Fruit fly (Drosophila melanogaster) whole organism, embryonic: ENCODE data around the gene Ns1.

Experiments used
- CG10979 ChIP-seq: fragments of 200-800 bp; sonication (Bioruptor generic); optimal IDR thresholded peaks from 2 replicates; lab custom pipeline; 2018; ENCODE audit warnings: missing biosample characterization, mild to moderate bottlenecking, missing genetic modification characterization, moderate library complexity
- CG17912 ChIP-seq: fragments of 200-800 bp; sonication (Bioruptor generic); optimal IDR thresholded peaks from 2 replicates; lab custom pipeline; 2018; ENCODE audit warnings: missing biosample characterization, mild to moderate bottlenecking, missing genetic modification characterization
- CG18619 ChIP-seq: fragments of 200-800 bp; sonication (Bioruptor generic); optimal IDR thresholded peaks from 3 replicates; lab custom pipeline; 2017; ENCODE audit warnings: missing biosample characterization, mild to moderate bottlenecking, missing genetic modification characterization
- CG2199 ChIP-seq: fragments of 200-800 bp; sonication (Bioruptor generic); IDR thresholded peaks from 3 replicates; pipeline ENCODE4 v1.3.6; 2022; ENCODE audit warnings: missing biosample characterization, missing genetic modification characterization
- CG2202 ChIP-seq: fragments of 200-800 bp; sonication (Bioruptor generic); optimal IDR thresholded peaks from 2 replicates; lab custom pipeline; 2018; ENCODE audit warnings: missing biosample characterization, mild to moderate bottlenecking, missing genetic modification characterization
- CG2678 ChIP-seq: fragments of 200-800 bp; sonication (Bioruptor generic); optimal IDR thresholded peaks from 3 replicates; lab custom pipeline; 2019; ENCODE audit warnings: missing biosample characterization, mild to moderate bottlenecking, missing genetic modification characterization, moderate library complexity
- CG31365 ChIP-seq: fragments of 200-800 bp; sonication (Bioruptor generic); optimal IDR thresholded peaks from 2 replicates; lab custom pipeline; 2018; ENCODE audit warnings: missing biosample characterization, mild to moderate bottlenecking, missing genetic modification characterization
- CG32772 ChIP-seq: fragments of 200-800 bp; sonication (Bioruptor generic); IDR thresholded peaks from 2 replicates; pipeline ENCODE4 v1.3.6; 2022; ENCODE audit warnings: missing biosample characterization, missing genetic modification characterization
- CG42726 ChIP-seq: fragments of 200-800 bp; sonication (Bioruptor generic); IDR thresholded peaks from 2 replicates; pipeline ENCODE4 v1.3.6; 2022; ENCODE audit warnings: missing biosample characterization, missing genetic modification characterization; ENCODE audit not compliant: partially characterized antibody
- D ChIP-seq, 2 experiments: fragments of 200-800 bp in 1 of 2; fragments of >200 bp in 1 of 2; sonication (Bioruptor generic) in 1 of 2; optimal IDR thresholded peaks; 2 replicates in 1 of 2; 3 replicates in 1 of 2; lab custom pipeline; 2017; ENCODE audit warnings: mild to moderate bottlenecking in 1 of 2, missing biosample characterization in 1 of 2, missing genetic modification characterization in 1 of 2, missing genetic modification reagents in 1 of 2
- D19A ChIP-seq: fragments of 200-800 bp; optimal IDR thresholded peaks from 3 replicates; lab custom pipeline; 2019; ENCODE audit warnings: missing biosample characterization, mild to moderate bottlenecking, missing genetic modification characterization, moderate library complexity
- Dip2 ChIP-seq: fragments of 200-800 bp; sonication (Bioruptor generic); IDR thresholded peaks from 2 replicates; pipeline ENCODE4 v1.3.6; 2022; ENCODE audit warnings: missing biosample characterization, missing genetic modification characterization
- GATAe ChIP-seq: fragments of 200-800 bp; sonication (Bioruptor generic); conservative IDR thresholded peaks from 2 replicates; pipeline ENCODE4 v1.3.6; 2022; ENCODE audit warnings: missing biosample characterization, missing genetic modification characterization
- Kr ChIP-seq: fragments of 200-800 bp; sonication (Bioruptor generic); optimal IDR thresholded peaks from 2 replicates; lab custom pipeline; 2017; ENCODE audit warnings: missing biosample characterization, mild to moderate bottlenecking, missing genetic modification characterization
- Lhr ChIP-seq: fragments of 200-800 bp; sonication (Bioruptor generic); optimal IDR thresholded peaks from 3 replicates; lab custom pipeline; 2017; ENCODE audit warnings: mild to moderate bottlenecking, missing biosample characterization, missing genetic modification reagents, missing genetic modification characterization
- Med ChIP-seq: fragments of 200-800 bp; sonication (Bioruptor generic); peaks from one replicate; lab custom pipeline; 2016; ENCODE audit warnings: missing biosample characterization, missing genetic modification characterization, mild to moderate bottlenecking, inconsistent platforms, moderate library complexity
- Sox100B ChIP-seq: fragments of 200-800 bp; sonication (Bioruptor generic); optimal IDR thresholded peaks from 3 replicates; lab custom pipeline; 2018; ENCODE audit warnings: missing biosample characterization, mild to moderate bottlenecking, missing genetic modification characterization
- Sox102F ChIP-seq: fragments of 200-800 bp; sonication (Bioruptor generic); optimal IDR thresholded peaks from 2 replicates; lab custom pipeline; 2018; ENCODE audit warnings: missing biosample characterization, mild to moderate bottlenecking, missing genetic modification characterization, moderate library complexity
- Ssrp ChIP-seq: fragments of 200-800 bp; sonication (Bioruptor generic); optimal IDR thresholded peaks from 2 replicates; lab custom pipeline; 2018; ENCODE audit warnings: missing biosample characterization, mild to moderate bottlenecking, missing genetic modification characterization, moderate library complexity
- Taf1 ChIP-seq: fragments of 200-800 bp; sonication (Bioruptor generic); IDR thresholded peaks from 2 replicates; pipeline ENCODE4 v1.3.6; 2022; ENCODE audit warnings: missing biosample characterization, missing genetic modification characterization
- Vsx1 ChIP-seq: fragments of 200-800 bp; sonication (Bioruptor generic); optimal IDR thresholded peaks from 2 replicates; lab custom pipeline; 2017; ENCODE audit warnings: missing biosample characterization, mild to moderate bottlenecking, missing genetic modification characterization, missing genetic modification reagents
- ap ChIP-seq: fragments of 200-800 bp; sonication (Bioruptor generic); IDR thresholded peaks from 2 replicates; pipeline ENCODE4 v1.3.6; 2022; ENCODE audit warnings: missing biosample characterization, missing genetic modification characterization
- bsh ChIP-seq, 2 experiments: fragments of 200-800 bp; sonication (Bioruptor generic); optimal IDR thresholded peaks; 2 replicates each; lab custom pipeline; 2017 to 2018; ENCODE audit warnings: mild to moderate bottlenecking in 2 of 2, missing biosample characterization in 2 of 2, missing genetic modification characterization in 2 of 2, moderate library complexity in 1 of 2
- chn ChIP-seq: fragments of 200-800 bp; sonication (Bioruptor generic); optimal IDR thresholded peaks from 2 replicates; lab custom pipeline; 2016; ENCODE audit warnings: missing biosample characterization, missing genetic modification characterization
- dmrt11E ChIP-seq: fragments of 200-800 bp; sonication (Bioruptor generic); optimal IDR thresholded peaks from 3 replicates; lab custom pipeline; 2018; ENCODE audit warnings: missing biosample characterization, mild to moderate bottlenecking, missing genetic modification characterization, moderate library complexity
- eve ChIP-seq, 2 experiments: fragments of >200 bp; optimal IDR thresholded peaks; 2 replicates each; lab custom pipeline; 2017; ENCODE audit warnings: missing biosample characterization in 2 of 2, missing genetic modification characterization in 2 of 2
- exex ChIP-seq: fragments of 200-800 bp; sonication (Bioruptor generic); optimal IDR thresholded peaks from 4 replicates; lab custom pipeline; 2018; ENCODE audit warnings: missing biosample characterization, mild to moderate bottlenecking, missing genetic modification characterization, moderate library complexity
- gcm ChIP-seq: fragments of 200-800 bp; sonication (Bioruptor generic); optimal IDR thresholded peaks from 2 replicates; lab custom pipeline; 2019; ENCODE audit warnings: missing biosample characterization, mild to moderate bottlenecking, missing genetic modification characterization, moderate library complexity
- kni ChIP-seq: fragments of 200-800 bp; sonication (Bioruptor generic); optimal IDR thresholded peaks from 3 replicates; lab custom pipeline; 2017; ENCODE audit warnings: mild to moderate bottlenecking, missing biosample characterization, missing genetic modification reagents, missing genetic modification characterization
- lbe ChIP-seq: fragments of 200-800 bp; sonication (Bioruptor generic); optimal IDR thresholded peaks from 2 replicates; lab custom pipeline; 2016; ENCODE audit warnings: missing biosample characterization, mild to moderate bottlenecking, missing genetic modification characterization
- lmd ChIP-seq: fragments of 200-800 bp; sonication (Bioruptor generic); IDR thresholded peaks from 2 replicates; pipeline ENCODE4 v1.3.6; 2022; ENCODE audit warnings: missing biosample characterization, missing genetic modification characterization
- lola ChIP-seq, 3 experiments: fragments of >200 bp in 2 of 3; fragments of 200-800 bp in 1 of 3; sonication (Bioruptor generic) in 1 of 3; optimal IDR thresholded peaks; 2 replicates each; lab custom pipeline; 2017 to 2019; ENCODE audit warnings: missing biosample characterization in 3 of 3, missing genetic modification characterization in 3 of 3, mild to moderate bottlenecking in 1 of 3, moderate library complexity in 1 of 3
- nau ChIP-seq: fragments of 200-800 bp; sonication (Bioruptor generic); optimal IDR thresholded peaks from 3 replicates; lab custom pipeline; 2017; ENCODE audit warnings: missing biosample characterization, mild to moderate bottlenecking, missing genetic modification characterization, missing genetic modification reagents
- otp ChIP-seq: fragments of 200-800 bp; sonication (Bioruptor generic); IDR thresholded peaks from 3 replicates; pipeline ENCODE4, ENCODE4 v1.3.6; 2022; ENCODE audit warnings: missing biosample characterization, missing genetic modification characterization
- psq ChIP-seq: fragments of 200-800 bp; sonication (Bioruptor generic); optimal IDR thresholded peaks from 2 replicates; lab custom pipeline; 2017; ENCODE audit warnings: missing biosample characterization, missing genetic modification characterization
- pum ChIP-seq: fragments of 200-800 bp; sonication (Bioruptor generic); optimal IDR thresholded peaks from 2 replicates; lab custom pipeline; 2016; ENCODE audit warnings: missing biosample characterization, missing genetic modification characterization
- unpg ChIP-seq: fragments of 200-800 bp; sonication (Bioruptor generic); optimal IDR thresholded peaks from 3 replicates; lab custom pipeline; 2018; ENCODE audit warnings: missing biosample characterization, mild to moderate bottlenecking, missing genetic modification characterization, moderate library complexity
- vvl ChIP-seq: fragments of 200-800 bp; sonication (Bioruptor generic); IDR thresholded peaks from 2 replicates; pipeline ENCODE4 v1.3.6; 2022; ENCODE audit warnings: missing biosample characterization, missing genetic modification characterization

Gene Ns1

DNA sequence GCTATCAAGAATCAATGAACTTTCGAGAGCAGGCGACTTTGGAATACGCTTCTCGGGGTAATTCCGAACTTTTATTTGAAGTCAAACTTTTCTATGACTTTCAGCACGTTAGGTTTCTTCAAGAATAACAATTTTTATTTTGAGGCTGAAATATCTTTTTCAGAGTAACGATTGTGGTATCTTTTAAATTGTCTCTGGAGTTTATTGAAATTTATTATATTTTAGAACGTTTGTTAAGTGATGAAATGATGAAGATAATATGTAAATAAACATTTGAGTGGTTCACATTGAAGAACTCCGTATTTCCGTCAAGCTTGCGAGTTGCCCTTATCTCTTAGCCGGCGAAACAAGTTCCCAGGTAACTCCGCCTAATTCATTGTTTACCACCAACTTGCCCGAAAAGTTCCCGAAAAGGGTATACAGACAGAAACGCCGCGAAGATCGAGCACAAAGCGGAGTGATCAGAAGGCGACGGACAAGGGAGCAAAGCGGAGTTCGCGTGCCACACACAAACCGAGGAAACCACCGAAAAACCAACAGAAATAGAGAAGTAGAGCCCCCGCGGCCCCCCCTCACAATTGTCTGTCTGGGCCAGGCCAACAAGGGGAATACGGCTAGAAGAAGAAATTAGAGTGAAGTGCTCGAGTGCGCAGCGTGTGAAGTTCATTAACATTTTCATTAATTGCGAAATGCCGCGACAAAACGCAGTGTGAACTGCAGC lies 45.3 kb upstream of the Ns1 start (continued):
- peak; percentile 27 for TF ChIP-seq CG2202
- TF ChIP-seq D19A (tag; lab: Kevin White, UChicago): peak; percentile 95
- peak; percentile 19 for TF ChIP-seq chn (GFP tag; lab: Kevin White, UChicago)
- TF ChIP-seq CG42726 (GFP tag; lab: Robert Waterston, UW): no peak
- TF ChIP-seq Lhr (GFP tag; lab: Kevin White, UChicago): no peak
- peak; percentile 61 for TF ChIP-seq kni (GFP tag; lab: Kevin White, UChicago)
- TF ChIP-seq CG10979 (tag; lab: Kevin White, UChicago): peak; percentile 62
- peak; percentile 62 for TF ChIP-seq dmrt11E
- peak; percentile 67; the same call in 2 of the 3 replicates for TF ChIP-seq CG2199 (GFP tag; lab: Robert Waterston, UW)
- no peak for TF ChIP-seq CG32772 (GFP tag; lab: Robert Waterston, UW)
- TF ChIP-seq D (optimal IDR thresholded peaks at IDR 0.05; lab: Kevin White, UChicago): no peak
- TF ChIP-seq D (GFP tag; optimal IDR thresholded peaks at IDR 0.05; lab: Kevin White, UChicago): peak; percentile 30
- TF ChIP-seq eve (GFP tag; optimal IDR thresholded peaks at IDR 0.05; lab: Kevin White, UChicago): peak in 1 of 2 experiments; percentile 55
- TF ChIP-seq Taf1 (GFP tag; lab: Robert Waterston, UW): no peak
- peak; percentile 23 for TF ChIP-seq Sox102F (GFP tag; lab: Kevin White, UChicago)
- TF ChIP-seq bsh (GFP tag; optimal IDR thresholded peaks at IDR 0.05; lab: Kevin White, UChicago): peak in 1 of 2 experiments; percentile 55
- TF ChIP-seq CG17912: no peak
- peak; percentile 35 for TF ChIP-seq Ssrp (tag; lab: Kevin White, UChicago)
- peak in 1 of 3 experiments; percentile 60 for TF ChIP-seq lola (GFP tag; optimal IDR thresholded peaks at IDR 0.05; lab: Kevin White, UChicago)
- no peak for TF ChIP-seq CG31365
- TF ChIP-seq CG2678 (tag; lab: Kevin White, UChicago): peak; percentile 42
- no peak for TF ChIP-seq Dip2 (GFP tag; lab: Robert Waterston, UW)
- peak; percentile 12 for TF ChIP-seq gcm (GFP tag; lab: Kevin White, UChicago)
- TF ChIP-seq psq (GFP tag; lab: Kevin White, UChicago): peak; percentile 80
- no peak for TF ChIP-seq Vsx1 (GFP tag; lab: Kevin White, UChicago)
- no peak for TF ChIP-seq ap (GFP tag; lab: Robert Waterston, UW)
- TF ChIP-seq unpg (GFP tag; lab: Kevin White, UChicago): peak; percentile 28
- peak; percentile 8 for TF ChIP-seq pum (GFP tag; lab: Kevin White, UChicago)
- peak; percentile 12 for TF ChIP-seq Sox100B (GFP tag; lab: Kevin White, UChicago)
- TF ChIP-seq Med (GFP tag; lab: Kevin White, UChicago): peak; percentile 74
- TF ChIP-seq exex (tag; lab: Kevin White, UChicago): no peak
- no peak for TF ChIP-seq nau
- 0 out of 2 replicates have a peak, but pooled peaks have one; percentile 13 for TF ChIP-seq vvl (GFP tag; lab: Robert Waterston, UW)
- no peak for TF ChIP-seq CG18619 (GFP tag; lab: Kevin White, UChicago)
- TF ChIP-seq otp (GFP tag; lab: Robert Waterston, UW): 0 out of 3 replicates have a peak, but pooled peaks have one; percentile 35
- no peak for TF ChIP-seq Kr (GFP tag; lab: Kevin White, UChicago)
- no peak for TF ChIP-seq GATAe (GFP tag; lab: Robert Waterston, UW)

DNA sequence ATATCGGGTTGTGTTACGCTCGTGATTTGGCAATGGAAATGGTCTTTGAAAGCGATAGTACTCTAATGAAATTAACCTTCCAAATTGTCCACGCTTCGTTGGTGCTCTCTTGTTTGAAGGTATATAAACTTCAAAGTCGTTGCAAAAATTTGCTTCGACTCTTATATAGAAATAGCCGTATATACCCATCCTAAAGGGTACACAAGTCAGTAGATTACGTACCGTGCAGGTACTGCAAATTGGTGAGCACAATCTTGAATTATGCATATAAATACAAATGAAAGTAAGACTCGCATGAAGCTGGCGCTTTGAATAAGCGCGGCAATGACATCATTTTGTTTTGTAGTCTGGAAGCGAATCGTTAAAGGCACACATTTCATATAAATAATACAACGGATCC lies 43.8 kb upstream of the Ns1 start:
- TF ChIP-seq lbe (GFP tag; lab: Kevin White, UChicago) (peak; percentile 3), lmd (GFP tag; lab: Robert Waterston, UW) (0 out of 2 replicates have a peak, but pooled peaks have one; percentile 21), bsh (GFP tag; optimal IDR thresholded peaks at IDR 0.05; lab: Kevin White, UChicago) (no peak)
